Worm (Caenorhabditis elegans): Measurements from ENCODE around the gene pals-38.
A peak's percentile ranks its signal among the peaks of the same experiment; 100 is the strongest.

pals-38 gene

DNA sequence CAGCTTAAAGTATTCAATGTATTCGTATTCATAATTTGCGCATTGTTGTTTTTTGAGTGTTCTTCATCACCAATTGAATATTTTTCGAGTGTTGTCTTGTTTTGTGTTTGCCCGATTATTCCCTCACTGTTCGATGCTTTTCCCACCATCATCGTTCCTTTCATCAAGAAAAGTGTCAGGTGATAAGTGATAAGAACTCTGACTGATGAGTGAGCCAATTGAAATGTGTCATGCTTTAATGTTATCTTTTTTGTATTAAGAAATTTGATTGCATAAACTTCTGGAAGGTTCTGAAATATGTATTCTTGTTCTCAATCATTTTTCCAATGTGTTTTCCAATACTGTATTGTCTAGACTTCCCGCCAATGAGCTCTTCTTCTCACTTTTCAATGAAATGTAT is 28.6 kb upstream of the pals-38 start (continued):
- TF ChIP-seq sdz-12 (GFP tag; optimal IDR thresholded peaks at IDR 0.05): no peak

DNA sequence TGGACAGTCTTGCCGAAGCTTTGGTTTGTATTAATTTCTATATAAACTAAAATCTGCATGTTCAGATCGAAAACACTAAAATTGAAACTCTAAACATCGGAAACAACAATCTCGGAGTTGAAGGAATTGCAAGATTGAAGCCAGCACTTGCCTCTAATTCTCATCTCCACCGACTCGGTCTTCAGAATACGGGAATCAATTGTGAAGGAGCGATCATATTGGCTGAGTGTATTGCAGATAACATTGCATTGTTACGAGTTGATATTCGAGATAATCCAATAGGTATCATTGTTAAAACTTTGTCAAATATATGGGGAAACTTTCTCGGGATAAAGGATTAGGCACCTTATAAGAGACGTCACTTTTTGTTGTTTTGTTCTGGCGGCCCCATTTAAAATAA is 23.5 kb upstream of the pals-38 start:
- TF ChIP-seq unc-62 (GFP tag; optimal IDR thresholded peaks at IDR 0.05 in 1 of 2) (peak in 1 of 2 experiments; percentile 96), unc-62 (tag; optimal IDR thresholded peaks at IDR 0.05) (no peak), hmg-1.1 (GFP tag; IDR thresholded peaks at IDR 0.05) (no peak), nhr-41 (GFP tag; IDR thresholded peaks at IDR 0.05) (no peak)

DNA sequence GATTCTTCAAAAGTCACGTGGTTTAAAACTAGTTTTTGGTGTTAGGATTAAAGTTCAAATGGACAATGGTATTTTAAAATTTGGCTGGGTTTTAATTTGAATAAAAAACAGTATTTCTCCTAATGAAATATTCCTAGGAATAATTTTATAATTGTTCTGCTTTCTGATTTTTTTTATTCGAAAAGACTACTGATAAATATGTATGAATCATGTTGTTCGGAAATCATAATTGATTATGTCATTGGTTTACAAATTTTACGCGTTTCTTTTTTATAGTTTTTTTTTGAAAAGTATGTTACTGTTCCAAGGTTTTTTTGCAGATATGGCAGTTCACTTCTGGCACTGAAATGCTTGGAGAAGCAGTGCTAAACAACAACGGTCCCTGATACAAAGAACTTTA is 21.6 kb upstream of the pals-38 start, which contains the start of gene F28C1.3:
TSS of gene F28C1.3 (plus strand) at position 301 of the 400 bp plus-strand sequence.
- TF ChIP-seq lin-39 (tag; optimal IDR thresholded peaks at IDR 0.05) (no peak), daf-19 (GFP tag; conservative IDR thresholded peaks at IDR 0.05) (no peak), daf-8 (GFP tag; IDR thresholded peaks at IDR 0.05) (no peak), pqm-1 (tag; optimal IDR thresholded peaks at IDR 0.05) (no peak), unc-62 (GFP tag; optimal IDR thresholded peaks at IDR 0.05 in 1 of 2) (no peak), unc-62 (tag; optimal IDR thresholded peaks at IDR 0.05) (no peak), ceh-28 (tag; optimal IDR thresholded peaks at IDR 0.05) (no peak), tra-1 (GFP tag; IDR thresholded peaks at IDR 0.05) (no peak), mdt-29 (GFP tag; IDR thresholded peaks at IDR 0.05) (no peak), php-3 (GFP tag; IDR thresholded peaks at IDR 0.05) (no peak), madf-9 (GFP tag; conservative IDR thresholded peaks at IDR 0.05) (no peak), ces-1 (GFP tag; optimal IDR thresholded peaks at IDR 0.05) (no peak), ceh-62 (tag; optimal IDR thresholded peaks at IDR 0.05) (no peak), nhr-48 (tag; optimal IDR thresholded peaks at IDR 0.05) (no peak), lin-38 (GFP tag; IDR thresholded peaks at IDR 0.05) (no peak), dpl-1 (GFP tag; optimal IDR thresholded peaks at IDR 0.05) (no peak)

DNA sequence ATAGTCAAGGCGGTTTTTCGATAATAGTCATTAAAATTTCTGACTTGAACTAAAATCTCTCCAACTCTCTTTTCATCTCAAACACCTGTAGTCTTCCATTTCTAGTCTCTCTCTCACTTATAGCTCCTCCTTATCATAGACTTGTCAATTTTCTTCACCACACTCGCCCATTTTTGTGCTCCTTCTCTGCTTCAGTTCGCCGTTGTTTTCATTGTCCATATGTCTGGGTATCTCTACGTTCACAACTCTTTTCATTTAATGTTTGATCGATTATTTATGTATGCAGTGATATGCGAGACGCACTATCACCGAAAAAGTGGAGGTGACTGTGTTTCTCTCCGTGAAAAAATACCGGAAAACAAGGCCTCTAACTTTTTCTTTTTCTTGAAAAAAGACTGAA is 21.0 kb upstream of the pals-38 start:
- TF ChIP-seq dmd-9 (GFP tag; IDR thresholded peaks at IDR 0.05): no peak
- no peak for TF ChIP-seq zag-1 (tag; optimal IDR thresholded peaks at IDR 0.05)
- peak; percentile 89 for TF ChIP-seq hlh-11 (tag; optimal IDR thresholded peaks at IDR 0.05)
- no peak for TF ChIP-seq ZK546.5 (tag; optimal IDR thresholded peaks at IDR 0.05)
- no peak for TF ChIP-seq daf-16 (GFP tag; optimal IDR thresholded peaks at IDR 0.05)
- peak; percentile 93 for TF ChIP-seq daf-16 (tag; optimal IDR thresholded peaks at IDR 0.05)
- no peak for TF ChIP-seq attf-4 (tag; optimal IDR thresholded peaks at IDR 0.05)
- TF ChIP-seq nhr-77 (tag; optimal IDR thresholded peaks at IDR 0.05): peak; percentile 71
- no peak for TF ChIP-seq zfp-3 (GFP tag; conservative IDR thresholded peaks at IDR 0.05)
- TF ChIP-seq nhr-48 (tag; optimal IDR thresholded peaks at IDR 0.05): no peak
- no peak for TF ChIP-seq ztf-7 (tag; optimal IDR thresholded peaks at IDR 0.05)
- TF ChIP-seq madf-9 (GFP tag; conservative IDR thresholded peaks at IDR 0.05): no peak
- TF ChIP-seq hmg-1.1 (GFP tag; IDR thresholded peaks at IDR 0.05): no peak
- TF ChIP-seq unc-39 (tag; optimal IDR thresholded peaks at IDR 0.05): no peak
- TF ChIP-seq lin-29 (GFP tag; IDR thresholded peaks at IDR 0.05): no peak
- TF ChIP-seq lsy-2 (tag; optimal IDR thresholded peaks at IDR 0.05): no peak
- TF ChIP-seq tra-1 (GFP tag; IDR thresholded peaks at IDR 0.05): peak; percentile 52; the same call in 1 of the 2 replicates
- no peak for TF ChIP-seq nhr-237 (tag; optimal IDR thresholded peaks at IDR 0.05)
- TF ChIP-seq dve-1 (tag; optimal IDR thresholded peaks at IDR 0.05; ENCODE audit: insufficient read depth): peak; percentile 71
- TF ChIP-seq saeg-2 (GFP tag; IDR thresholded peaks at IDR 0.05): no peak
- peak in 1 of 2 experiments; percentile 72 for TF ChIP-seq unc-62 (GFP tag; optimal IDR thresholded peaks at IDR 0.05 in 1 of 2)
- no peak for TF ChIP-seq unc-62 (tag; optimal IDR thresholded peaks at IDR 0.05)
- TF ChIP-seq php-3 (GFP tag; IDR thresholded peaks at IDR 0.05): peak; percentile 90
- TF ChIP-seq hif-1 (tag; optimal IDR thresholded peaks at IDR 0.05): no peak
- no peak for TF ChIP-seq ceh-82 (tag; optimal IDR thresholded peaks at IDR 0.05)
- no peak for TF ChIP-seq F49E8.2 (tag; optimal IDR thresholded peaks at IDR 0.05; ENCODE audit: borderline replicate concordance)
- no peak for TF ChIP-seq snpc-4 (tag; optimal IDR thresholded peaks at IDR 0.05)
- TF ChIP-seq spr-1 (tag; optimal IDR thresholded peaks at IDR 0.05): no peak
- no peak for TF ChIP-seq nhr-25 (tag; optimal IDR thresholded peaks at IDR 0.05; ENCODE audit: borderline replicate concordance, insufficient read depth)
- TF ChIP-seq lir-3 (tag; optimal IDR thresholded peaks at IDR 0.05): no peak
- TF ChIP-seq ceh-20 (GFP tag; IDR thresholded peaks at IDR 0.05): no peak
- no peak for TF ChIP-seq vab-7 (GFP tag; IDR thresholded peaks at IDR 0.05)
- peak; percentile 96 for TF ChIP-seq pqm-1 (tag; optimal IDR thresholded peaks at IDR 0.05)
- TF ChIP-seq dpl-1 (GFP tag; optimal IDR thresholded peaks at IDR 0.05): no peak
- TF ChIP-seq Y75B8A.6 (GFP tag; IDR thresholded peaks at IDR 0.05): no peak
